Fruit fly (Drosophila melanogaster) whole organism, embryonic: ENCODE data around the gene CG8066.

Experiments
- BtbVII ChIP-seq: fragments of 200-800 bp; sonication (Bioruptor generic); optimal IDR thresholded peaks from 3 replicates; lab custom pipeline; 2017; ENCODE audit warnings: missing biosample characterization, mild to moderate bottlenecking, missing genetic modification characterization
- CG10267 ChIP-seq: fragments of 200-800 bp; sonication (Bioruptor generic); optimal IDR thresholded peaks from 2 replicates; lab custom pipeline; 2018; ENCODE audit warnings: missing biosample characterization, mild to moderate bottlenecking, missing genetic modification characterization, moderate library complexity
- CG12104 ChIP-seq: fragments of 200-800 bp; sonication (Bioruptor generic); optimal IDR thresholded peaks from 3 replicates; lab custom pipeline; 2016; ENCODE audit warnings: missing biosample characterization, missing genetic modification characterization
- CG12299 ChIP-seq: fragments of 200-800 bp; sonication (Bioruptor generic); optimal IDR thresholded peaks from 2 replicates; lab custom pipeline; 2018; ENCODE audit warnings: missing biosample characterization, mild to moderate bottlenecking, missing genetic modification characterization
- CG13296 ChIP-seq: fragments of 200-800 bp; sonication (Bioruptor generic); optimal IDR thresholded peaks from 3 replicates; lab custom pipeline; 2018; ENCODE audit warnings: missing biosample characterization, mild to moderate bottlenecking, missing genetic modification characterization
- CG14965 ChIP-seq: fragments of 200-800 bp; sonication (Bioruptor generic); optimal IDR thresholded peaks from 2 replicates; lab custom pipeline; 2016; ENCODE audit warnings: missing biosample characterization, missing genetic modification characterization, borderline replicate concordance
- CG16779 ChIP-seq: fragments of 200-800 bp; sonication (Bioruptor generic); IDR thresholded peaks from 2 replicates; pipeline ENCODE4 v1.3.6; 2022; ENCODE audit warnings: missing biosample characterization, missing genetic modification characterization
- CG17361 ChIP-seq: fragments of 200-800 bp; sonication (Bioruptor generic); IDR thresholded peaks from 3 replicates; pipeline ENCODE4 v1.3.6; 2022; ENCODE audit warnings: missing biosample characterization, missing genetic modification characterization
- CG18764 ChIP-seq: fragments of 200-800 bp; sonication (Bioruptor generic); optimal IDR thresholded peaks from 3 replicates; lab custom pipeline; 2016; ENCODE audit warnings: missing biosample characterization, missing genetic modification characterization
- CG31224 ChIP-seq: fragments of 200-800 bp; sonication (Bioruptor generic); IDR thresholded peaks from 2 replicates; pipeline ENCODE4 v1.3.6; 2022; ENCODE audit warnings: missing biosample characterization, missing genetic modification characterization
- CG31441 ChIP-seq: fragments of 200-800 bp; sonication (Bioruptor generic); IDR thresholded peaks from 2 replicates; pipeline ENCODE4 v1.3.6; 2022; ENCODE audit warnings: missing biosample characterization, missing genetic modification characterization
- CG3281 ChIP-seq: fragments of 200-800 bp; sonication (Bioruptor generic); optimal IDR thresholded peaks from 3 replicates; lab custom pipeline; 2017; ENCODE audit warnings: missing biosample characterization, mild to moderate bottlenecking, missing genetic modification characterization
- CG4404 ChIP-seq: fragments of 200-800 bp; sonication (Bioruptor generic); IDR thresholded peaks from 2 replicates; pipeline ENCODE4 v1.3.6; 2022; ENCODE audit warnings: missing biosample characterization, missing genetic modification characterization
- CG5953 ChIP-seq: fragments of 200-800 bp; sonication (Bioruptor generic); IDR thresholded peaks from 2 replicates; pipeline ENCODE4 v1.3.6; 2022; ENCODE audit warnings: missing biosample characterization, missing genetic modification characterization
- CG9797 ChIP-seq: fragments of 200-800 bp; sonication (Bioruptor generic); optimal IDR thresholded peaks from 3 replicates; lab custom pipeline; 2018; ENCODE audit warnings: missing biosample characterization, mild to moderate bottlenecking, missing genetic modification characterization
- Dek ChIP-seq: fragments of 200-800 bp; sonication (Bioruptor generic); optimal IDR thresholded peaks from 3 replicates; lab custom pipeline; 2019; ENCODE audit warnings: missing biosample characterization, mild to moderate bottlenecking, missing genetic modification characterization, moderate library complexity
- Drgx ChIP-seq: fragments of 200-800 bp; sonication (Bioruptor generic); IDR thresholded peaks from 2 replicates; pipeline ENCODE4 v1.3.6; 2022; ENCODE audit warnings: missing biosample characterization, missing genetic modification characterization
- Eip74EF ChIP-seq, 2 experiments: fragments of 200-800 bp in 1 of 2; fragments of >200 bp in 1 of 2; sonication (Bioruptor generic) in 1 of 2; optimal IDR thresholded peaks; 2 replicates each; lab custom pipeline; 2017 to 2019; ENCODE audit warnings: missing biosample characterization in 2 of 2, missing genetic modification characterization in 2 of 2, mild to moderate bottlenecking in 1 of 2, moderate library complexity in 1 of 2
- Elba2 ChIP-seq: fragments of 200-800 bp; sonication (Bioruptor generic); optimal IDR thresholded peaks from 3 replicates; lab custom pipeline; 2016; ENCODE audit warnings: missing biosample characterization, missing genetic modification characterization
- Fer1 ChIP-seq: fragments of 200-800 bp; sonication (Bioruptor generic); optimal IDR thresholded peaks from 2 replicates; lab custom pipeline; 2017; ENCODE audit warnings: missing biosample characterization, mild to moderate bottlenecking, missing genetic modification characterization
- HLH54F ChIP-seq: fragments of 200-800 bp; sonication (Bioruptor generic); optimal IDR thresholded peaks from 3 replicates; lab custom pipeline; 2016; ENCODE audit warnings: missing biosample characterization, missing genetic modification characterization
- Hr39 ChIP-seq: fragments of >200 bp; optimal IDR thresholded peaks from 2 replicates; lab custom pipeline; 2017
- Mad ChIP-seq: fragments of 200-800 bp; sonication (Bioruptor generic); optimal IDR thresholded peaks from 2 replicates; lab custom pipeline; 2016; ENCODE audit warnings: missing biosample characterization, missing genetic modification characterization
- Max ChIP-seq: fragments of 200-800 bp; sonication (Bioruptor generic); optimal IDR thresholded peaks from 2 replicates; lab custom pipeline; 2016; ENCODE audit warnings: missing biosample characterization, mild to moderate bottlenecking, missing genetic modification characterization
- Mes4 ChIP-seq: fragments of 200-800 bp; sonication (Bioruptor generic); optimal IDR thresholded peaks from 2 replicates; lab custom pipeline; 2016; ENCODE audit warnings: missing biosample characterization, missing genetic modification characterization
- NC2β ChIP-seq: fragments of 200-800 bp; sonication (Bioruptor generic); optimal IDR thresholded peaks from 2 replicates; lab custom pipeline; 2016; ENCODE audit warnings: missing biosample characterization, missing genetic modification characterization
- NfI ChIP-seq: fragments of 200-800 bp; sonication (Bioruptor generic); optimal IDR thresholded peaks from 3 replicates; lab custom pipeline; 2018; ENCODE audit warnings: missing biosample characterization, mild to moderate bottlenecking, missing genetic modification characterization, moderate library complexity
- Scr ChIP-seq: fragments of 200-800 bp; sonication (Bioruptor generic); IDR thresholded peaks from 2 replicates; pipeline ENCODE4 v1.3.6; 2022; ENCODE audit warnings: missing biosample characterization, missing genetic modification characterization; ENCODE audit not compliant: partially characterized antibody
- Trl ChIP-seq, 3 experiments: fragments of >200 bp in 2 of 3; fragments of 200-800 bp in 1 of 3; sonication (Bioruptor generic) in 1 of 3; optimal IDR thresholded peaks; 2 replicates in 1 of 3; 3 replicates in 2 of 3; lab custom pipeline; 2016 to 2017; ENCODE audit warnings: missing biosample characterization in 1 of 3, missing genetic modification characterization in 1 of 3
- Xbp1 ChIP-seq: fragments of 200-800 bp; sonication (Bioruptor generic); optimal IDR thresholded peaks from 3 replicates; lab custom pipeline; 2016; ENCODE audit warnings: missing biosample characterization, mild to moderate bottlenecking, missing genetic modification characterization
- al ChIP-seq: fragments of 200-800 bp; sonication (Bioruptor generic); IDR thresholded peaks from 2 replicates; pipeline ENCODE4 v1.3.6; 2022; ENCODE audit warnings: missing biosample characterization, missing genetic modification characterization
- ara ChIP-seq: fragments of 200-800 bp; sonication (Bioruptor generic); IDR thresholded peaks from 2 replicates; pipeline ENCODE4 v1.3.6; 2022; ENCODE audit warnings: missing biosample characterization, missing genetic modification characterization
- ato ChIP-seq: fragments of 200-800 bp; sonication (Bioruptor generic); IDR thresholded peaks from 2 replicates; pipeline ENCODE4 v1.3.6; 2022; ENCODE audit warnings: missing biosample characterization, missing genetic modification characterization; ENCODE audit not compliant: partially characterized antibody
- bcd ChIP-seq: fragments of 200-800 bp; sonication (Bioruptor generic); optimal IDR thresholded peaks from 2 replicates; lab custom pipeline; 2017; ENCODE audit warnings: missing biosample characterization, mild to moderate bottlenecking, missing genetic modification characterization
- chif ChIP-seq, 2 experiments: fragments of 200-800 bp; sonication (Bioruptor generic); optimal IDR thresholded peaks; 3 replicates each; lab custom pipeline; 2016; ENCODE audit warnings: missing biosample characterization in 2 of 2, missing genetic modification characterization in 2 of 2
- danr ChIP-seq: fragments of 200-800 bp; sonication (Bioruptor generic); IDR thresholded peaks from 2 replicates; pipeline ENCODE4 v1.3.6; 2022; ENCODE audit warnings: missing biosample characterization, missing genetic modification characterization
- dimm ChIP-seq: fragments of 200-800 bp; sonication (Bioruptor generic); IDR thresholded peaks from 2 replicates; pipeline ENCODE4 v1.3.6; 2022; ENCODE audit warnings: missing biosample characterization, missing genetic modification characterization
- emc ChIP-seq: fragments of 200-800 bp; sonication (Bioruptor generic); optimal IDR thresholded peaks from 2 replicates; lab custom pipeline; 2016; ENCODE audit warnings: missing biosample characterization, missing genetic modification characterization
- eve ChIP-seq, 2 experiments: fragments of >200 bp; optimal IDR thresholded peaks; 2 replicates each; lab custom pipeline; 2017; ENCODE audit warnings: missing biosample characterization in 2 of 2, missing genetic modification characterization in 2 of 2
- fu2 ChIP-seq: fragments of 200-800 bp; sonication (Bioruptor generic); optimal IDR thresholded peaks from 2 replicates; lab custom pipeline; 2016; ENCODE audit warnings: missing biosample characterization, missing genetic modification characterization
- gsb-n ChIP-seq: fragments of 200-800 bp; sonication (Bioruptor generic); optimal IDR thresholded peaks from 3 replicates; lab custom pipeline; 2018; ENCODE audit warnings: missing biosample characterization, mild to moderate bottlenecking, missing genetic modification characterization
- kni ChIP-seq: fragments of 200-800 bp; sonication (Bioruptor generic); optimal IDR thresholded peaks from 3 replicates; lab custom pipeline; 2017; ENCODE audit warnings: mild to moderate bottlenecking, missing biosample characterization, missing genetic modification reagents, missing genetic modification characterization
- otp ChIP-seq: fragments of 200-800 bp; sonication (Bioruptor generic); IDR thresholded peaks from 3 replicates; pipeline ENCODE4, ENCODE4 v1.3.6; 2022; ENCODE audit warnings: missing biosample characterization, missing genetic modification characterization
- pnt ChIP-seq: fragments of 200-800 bp; sonication (Bioruptor generic); optimal IDR thresholded peaks from 3 replicates; lab custom pipeline; 2016; ENCODE audit warnings: missing biosample characterization, missing genetic modification characterization
- sc ChIP-seq, 3 experiments: fragments of >200 bp in 2 of 3; fragments of 200-800 bp in 1 of 3; sonication (Bioruptor generic) in 1 of 3; optimal IDR thresholded peaks; 2 replicates in 2 of 3; 3 replicates in 1 of 3; lab custom pipeline; 2017; ENCODE audit warnings: mild to moderate bottlenecking in 1 of 3, missing biosample characterization in 1 of 3, missing genetic modification characterization in 1 of 3, missing genetic modification reagents in 1 of 3
- sisA ChIP-seq: fragments of 200-800 bp; sonication (Bioruptor generic); IDR thresholded peaks from 2 replicates; pipeline ENCODE4 v1.3.6; 2022; ENCODE audit warnings: missing biosample characterization, missing genetic modification characterization
- so ChIP-seq: fragments of 200-800 bp; sonication (Bioruptor generic); IDR thresholded peaks from 3 replicates; pipeline ENCODE4 v1.3.6; 2022; ENCODE audit warnings: missing biosample characterization, missing genetic modification characterization
- ssp ChIP-seq: fragments of 200-800 bp; sonication (Bioruptor generic); IDR thresholded peaks from 2 replicates; pipeline ENCODE4 v1.3.6; 2022; ENCODE audit warnings: missing biosample characterization, missing genetic modification characterization
- trem ChIP-seq: fragments of 200-800 bp; optimal IDR thresholded peaks from 3 replicates; lab custom pipeline; 2019; ENCODE audit warnings: missing biosample characterization, mild to moderate bottlenecking, missing genetic modification characterization, moderate library complexity

The CG8066 gene

DNA sequence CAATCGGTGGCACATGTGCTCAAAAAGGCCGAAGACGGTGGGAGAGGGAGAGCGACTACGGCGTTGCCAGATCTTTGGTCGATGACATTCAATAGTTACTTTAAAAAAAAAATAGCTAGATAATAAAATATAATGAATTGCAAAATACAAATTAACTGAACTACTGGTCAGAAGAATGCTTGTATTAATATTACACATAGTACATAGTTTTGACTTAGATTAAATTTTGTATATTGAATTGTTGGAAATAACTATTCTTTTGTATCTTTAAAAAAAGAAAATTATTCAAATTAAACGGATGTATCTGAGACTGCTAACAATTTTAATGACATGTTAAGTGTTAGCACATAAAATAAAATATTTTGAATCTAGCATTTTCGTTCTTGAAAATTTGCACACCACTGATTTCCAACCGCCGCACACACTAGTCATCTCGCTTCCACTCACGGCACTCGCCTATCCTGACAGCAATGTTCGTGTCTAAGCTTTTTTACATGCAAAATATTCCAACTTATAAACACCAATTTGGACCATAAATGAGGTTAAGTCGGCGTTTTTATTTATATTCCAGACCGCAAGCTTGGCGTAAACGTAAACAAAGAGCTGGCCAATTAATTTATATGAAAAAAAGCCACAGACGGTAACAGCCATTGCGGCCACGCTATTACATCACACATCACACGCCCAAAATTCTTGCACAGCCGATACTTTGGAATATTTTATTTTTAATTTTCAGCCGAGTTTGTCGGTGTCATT lies 6.5 kb upstream of the CG8066 start (continued):
- TF ChIP-seq CG14965 (GFP tag; lab: Kevin White, UChicago) (no peak), otp (GFP tag; lab: Robert Waterston, UW) (0 out of 3 replicates have a peak, but pooled peaks have one; percentile 17), ara (GFP tag; lab: Robert Waterston, UW) (0 out of 2 replicates have a peak, but pooled peaks have one; percentile 11), danr (0 out of 2 replicates have a peak, but pooled peaks have one; percentile 31), fu2 (GFP tag; lab: Kevin White, UChicago) (peak; percentile 30), chif (GFP tag; optimal IDR thresholded peaks at IDR 0.05; lab: Kevin White, UChicago) (peak in 1 of 2 experiments; percentile 52), trem (tag; lab: Kevin White, UChicago) (peak; percentile 61), bcd (peak; percentile 76), NC2β (GFP tag; lab: Kevin White, UChicago) (no peak), al (GFP tag; lab: Robert Waterston, UW) (peak; percentile 56), CG31224 (GFP tag; lab: Robert Waterston, UW) (peak; percentile 60), CG5953 (GFP tag; lab: Robert Waterston, UW) (no peak), HLH54F (peak; percentile 52), CG12299 (peak; percentile 20), eve (GFP tag; optimal IDR thresholded peaks at IDR 0.05; lab: Kevin White, UChicago) (no peak), emc (GFP tag; lab: Kevin White, UChicago) (no peak), CG10267 (peak; percentile 78), so (GFP tag; lab: Robert Waterston, UW) (0 out of 3 replicates have a peak, but pooled peaks have one; percentile 48), Hr39 (lab: Kevin White, UChicago) (no peak), sc (optimal IDR thresholded peaks at IDR 0.05; lab: Kevin White, UChicago) (no peak), sc (GFP tag; optimal IDR thresholded peaks at IDR 0.05; lab: Kevin White, UChicago) (peak; percentile 31), NfI (peak; percentile 58), kni (peak; percentile 18), Fer1 (GFP tag; lab: Kevin White, UChicago) (peak; percentile 73), CG4404 (GFP tag; lab: Robert Waterston, UW) (peak; percentile 56), Scr (GFP tag; lab: Robert Waterston, UW) (no peak), Elba2 (peak; percentile 10), Drgx (GFP tag; lab: Robert Waterston, UW) (peak; percentile 38), Xbp1 (GFP tag; lab: Kevin White, UChicago) (peak; percentile 81), BtbVII (peak; percentile 31), CG12104 (GFP tag; lab: Kevin White, UChicago) (peak; percentile 84), CG9797 (GFP tag; lab: Kevin White, UChicago) (no peak), CG16779 (no peak), Mad (peak; percentile 52), sisA (GFP tag; lab: Robert Waterston, UW) (peak; percentile 56; the same call in 1 of the 2 replicates), ssp (peak; percentile 53), CG17361 (GFP tag; lab: Robert Waterston, UW) (peak; percentile 90), CG31441 (peak; percentile 83), CG13296 (GFP tag; lab: Kevin White, UChicago) (peak; percentile 65), CG3281 (GFP tag; lab: Kevin White, UChicago) (peak; percentile 77), dimm (GFP tag; lab: Robert Waterston, UW) (no peak), Max (GFP tag; lab: Kevin White, UChicago) (peak; percentile 29), Mes4 (GFP tag; lab: Kevin White, UChicago) (no peak), Dek (tag; lab: Kevin White, UChicago) (peak; percentile 65), Trl (optimal IDR thresholded peaks at IDR 0.05; lab: Kevin White, UChicago) (peak; percentile 37 to 49), Trl (GFP tag; optimal IDR thresholded peaks at IDR 0.05; lab: Kevin White, UChicago) (no peak), pnt (GFP tag; lab: Kevin White, UChicago) (peak; percentile 68), Eip74EF (GFP tag; optimal IDR thresholded peaks at IDR 0.05; lab: Kevin White, UChicago) (peak in 1 of 2 experiments; percentile 41), ato (GFP tag; lab: Robert Waterston, UW) (no peak), CG18764 (peak; percentile 66), gsb-n (tag; lab: Kevin White, UChicago) (peak; percentile 63)
